Worm (Caenorhabditis elegans): ENCODE results near the gene chts-1.

Gene chts-1

DNA sequence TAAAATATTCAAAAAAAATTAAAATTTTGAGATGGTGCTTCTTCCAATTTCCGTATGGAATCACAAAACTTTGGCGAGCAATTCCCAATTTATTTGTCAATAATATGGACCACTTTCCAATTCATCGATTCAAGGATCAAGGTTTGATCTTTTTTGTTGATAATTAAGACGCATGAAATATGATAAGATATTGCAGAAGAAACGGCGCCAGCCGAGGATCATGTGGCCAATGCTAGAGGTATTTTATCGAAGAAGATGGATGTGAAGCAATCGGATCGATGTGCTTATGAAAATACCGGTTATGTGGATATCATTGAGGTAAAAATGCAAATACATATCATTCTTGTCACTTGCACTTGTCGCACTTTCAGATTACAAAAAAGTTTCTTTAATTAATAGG, 31.0 kb upstream of the chts-1 start:
- TF ChIP-seq sdz-12 (GFP tag; optimal IDR thresholded peaks at IDR 0.05) (no peak), mxl-3 (GFP tag; optimal IDR thresholded peaks at IDR 0.05) (peak; percentile 3), mdt-29 (GFP tag; IDR thresholded peaks at IDR 0.05) (no peak)

DNA sequence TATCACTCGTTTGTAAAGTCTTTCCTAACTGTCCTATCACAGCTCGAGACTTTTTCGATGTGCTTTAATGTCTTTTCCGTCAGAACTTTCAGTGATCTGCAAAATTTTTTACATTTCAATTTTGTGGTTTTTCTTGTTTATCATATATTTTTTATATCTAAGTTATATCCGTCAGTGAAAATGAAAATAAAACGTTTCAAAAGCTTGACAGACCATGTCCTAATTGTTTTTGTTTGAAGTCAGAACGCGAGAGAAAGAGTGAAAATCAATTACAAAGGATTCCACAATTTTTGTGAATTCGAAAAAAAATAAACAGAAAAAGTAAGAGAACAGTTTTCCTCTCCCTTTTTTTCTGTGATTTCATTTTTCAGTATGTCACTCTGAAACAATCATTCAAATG, 28.7 kb upstream of the chts-1 start, which contains the start of gene F46C8.1:
Gene F46C8.1 (plus strand): TSS at position 301 of the 400 bp plus-strand sequence.
- TF ChIP-seq hlh-30 (tag; optimal IDR thresholded peaks at IDR 0.05; ENCODE audit: insufficient read depth) (no peak), php-3 (GFP tag; IDR thresholded peaks at IDR 0.05) (no peak)

DNA sequence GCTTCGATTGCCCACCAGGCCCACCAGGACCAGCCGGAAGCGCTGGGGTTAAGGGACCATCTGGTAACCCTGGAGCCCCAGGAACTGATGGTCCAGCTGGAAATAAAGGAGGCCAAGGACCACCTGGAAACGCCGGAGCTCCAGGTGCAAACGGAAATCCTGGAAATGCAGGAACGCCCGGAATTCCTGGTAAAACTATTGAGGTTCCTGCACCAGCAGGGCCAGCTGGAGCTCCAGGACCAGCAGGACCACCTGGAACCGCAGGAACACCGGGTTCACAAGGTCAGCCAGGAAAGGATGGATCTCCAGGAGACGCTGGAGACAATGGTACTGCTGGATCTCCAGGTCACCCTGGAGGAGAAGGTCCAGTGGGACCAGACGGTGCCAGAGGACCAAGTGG, 28.2 kb upstream of the chts-1 start:
- TF ChIP-seq madf-5 (GFP tag; IDR thresholded peaks at IDR 0.05) (0 out of 4 replicates have a peak, but pooled peaks of 1 of the 2 experiments have one; percentile 22), unc-130 (GFP tag; optimal IDR thresholded peaks at IDR 0.05) (no peak), set-16 (GFP tag; IDR thresholded peaks at IDR 0.05) (peak; percentile 89)

DNA sequence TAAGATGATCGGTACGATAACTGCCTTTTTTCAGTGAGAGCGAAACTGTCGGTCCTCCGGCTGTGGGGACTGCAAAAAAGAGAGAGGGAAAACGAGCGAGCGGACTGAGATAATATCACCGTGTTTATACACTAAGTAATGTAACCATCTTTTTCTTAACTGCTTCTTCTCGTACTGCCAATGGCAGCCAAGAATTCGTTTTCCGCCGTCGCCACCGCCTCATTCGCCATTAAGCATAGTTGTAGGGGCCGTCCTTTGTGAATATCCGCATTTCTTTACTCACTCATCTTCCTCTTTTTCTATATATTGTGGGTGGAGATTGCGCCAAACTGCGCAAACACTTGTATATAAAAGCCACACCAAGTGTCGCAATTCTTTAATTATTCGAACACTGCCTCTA, 27.0 kb upstream of the chts-1 start, which contains the start of gene col-174:
Gene col-174 (plus strand): TSS at position 301 of the 400 bp plus-strand sequence.
- TF ChIP-seq lir-3 (tag; optimal IDR thresholded peaks at IDR 0.05) (no peak), daf-12 (tag; optimal IDR thresholded peaks at IDR 0.05) (no peak), nhr-11 (tag; optimal IDR thresholded peaks at IDR 0.05) (no peak)

DNA sequence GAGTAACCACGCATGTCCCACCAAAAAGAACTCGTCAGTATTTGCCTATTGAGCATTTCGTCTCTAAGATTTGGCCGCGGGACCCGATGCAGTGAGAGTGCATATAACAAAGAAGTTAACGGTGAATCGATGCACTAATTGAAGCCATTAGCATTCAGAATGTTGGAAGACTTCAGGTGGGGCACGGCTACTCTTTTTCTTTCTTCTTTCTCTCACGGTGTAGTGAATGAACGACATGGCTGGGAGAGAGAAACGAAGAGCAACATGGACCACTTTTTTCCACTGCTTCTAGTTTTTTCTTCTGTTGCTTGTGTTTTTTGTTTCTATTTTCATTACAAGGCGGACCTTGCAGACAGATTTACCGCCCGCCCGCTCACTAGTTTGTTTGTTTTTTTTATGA, 21.6 kb upstream of the chts-1 start:
- TF ChIP-seq fkh-10 (GFP tag; optimal IDR thresholded peaks at IDR 0.05) (no peak), unc-62 (GFP tag; optimal IDR thresholded peaks at IDR 0.05 in 1 of 2) (peak in 1 of 2 experiments; percentile 91), unc-62 (tag; optimal IDR thresholded peaks at IDR 0.05) (no peak), nhr-48 (tag; optimal IDR thresholded peaks at IDR 0.05) (no peak), F26F4.8 (GFP tag; conservative IDR thresholded peaks at IDR 0.05) (no peak), ceh-28 (tag; optimal IDR thresholded peaks at IDR 0.05) (no peak), lin-29 (GFP tag; IDR thresholded peaks at IDR 0.05) (no peak), ZK337.2 (GFP tag; IDR thresholded peaks at IDR 0.05) (no peak), spr-1 (tag; optimal IDR thresholded peaks at IDR 0.05) (no peak)

DNA sequence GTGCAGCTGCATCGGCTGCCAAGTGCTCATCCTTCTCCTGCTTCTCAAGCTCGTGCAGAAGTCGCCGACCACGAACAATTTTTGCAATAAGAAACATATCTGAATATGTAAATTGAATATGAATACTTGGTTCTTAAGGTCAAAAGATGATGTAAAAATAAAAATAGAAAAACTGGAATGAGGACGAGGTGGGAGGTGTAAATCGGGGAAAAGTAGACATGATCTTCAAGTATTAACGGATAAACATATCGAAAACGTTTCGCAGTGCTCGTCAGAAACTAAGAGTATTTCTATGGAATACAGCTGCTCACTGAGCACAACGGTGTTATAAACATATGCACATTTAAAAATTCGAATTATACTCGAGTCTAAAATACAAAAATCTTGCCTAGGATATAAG, 20.6 kb upstream of the chts-1 start, which contains the start of gene glb-16:
Gene glb-16 (minus strand): TSS at position 101 of the 400 bp plus-strand sequence.
- TF ChIP-seq Y105C5A.15 (GFP tag; IDR thresholded peaks at IDR 0.05), result no peak
- TF ChIP-seq mxl-2 (GFP tag; conservative IDR thresholded peaks at IDR 0.05), result no peak

DNA sequence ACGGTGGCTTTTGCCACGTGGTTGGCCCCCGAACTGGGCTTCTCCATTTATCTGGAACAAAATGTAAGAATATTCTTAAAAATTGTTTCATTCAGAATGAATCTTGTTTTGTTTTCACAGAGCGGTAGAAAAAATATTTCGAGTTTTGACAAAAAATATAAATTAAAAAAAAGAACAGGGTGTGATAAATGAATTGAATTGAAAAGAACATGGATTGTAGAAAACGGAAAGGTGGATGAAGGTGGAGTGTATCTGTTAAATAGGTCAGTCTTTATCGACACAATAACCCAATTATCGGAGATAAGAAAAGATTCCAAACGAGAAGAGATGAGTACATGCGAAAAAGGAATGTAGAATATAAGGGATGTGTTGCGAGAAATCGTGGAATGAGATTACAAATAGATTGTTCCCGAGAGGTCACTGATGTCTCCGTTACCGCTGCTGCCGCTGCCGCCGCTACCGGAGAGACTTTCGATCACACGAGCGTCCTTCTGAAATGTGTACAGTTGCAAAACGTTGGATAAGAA, 18.3 kb upstream of the chts-1 start, which contains the start of gene dpy-7:
Gene dpy-7 (minus strand): TSS at position 51 of the 527 bp plus-strand sequence.
- TF ChIP-seq mxl-3 (GFP tag; optimal IDR thresholded peaks at IDR 0.05) (no peak), zag-1 (tag; optimal IDR thresholded peaks at IDR 0.05) (no peak), unc-62 (GFP tag; optimal IDR thresholded peaks at IDR 0.05 in 1 of 2) (peak in 1 of 2 experiments; percentile 41), unc-62 (tag; optimal IDR thresholded peaks at IDR 0.05) (no peak), lin-1 (GFP tag; IDR thresholded peaks at IDR 0.05) (no peak), saeg-2 (GFP tag; IDR thresholded peaks at IDR 0.05) (no peak), duxl-1 (tag; optimal IDR thresholded peaks at IDR 0.05; ENCODE audit: poor library complexity) (no peak)

DNA sequence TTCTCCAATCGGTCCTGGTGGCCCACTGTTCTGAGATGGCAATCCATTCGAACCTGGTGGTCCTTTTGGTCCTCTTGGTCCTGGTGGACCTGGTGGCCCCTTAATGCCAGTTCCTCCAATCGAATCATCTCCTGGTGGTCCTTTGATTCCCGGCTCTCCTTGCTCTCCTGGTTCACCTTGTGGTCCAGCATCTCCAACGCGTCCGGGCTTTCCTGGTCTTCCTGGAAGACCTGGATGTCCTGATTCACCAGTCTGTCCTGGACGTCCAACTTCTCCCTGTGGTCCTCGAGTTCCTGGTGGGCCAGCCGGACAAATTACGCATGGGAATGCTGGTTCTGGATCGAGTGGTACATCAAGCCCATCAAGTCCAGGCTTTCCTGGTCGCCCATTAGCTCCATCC, 17.4 kb upstream of the chts-1 start:
- TF ChIP-seq dve-1 (tag; optimal IDR thresholded peaks at IDR 0.05; ENCODE audit: insufficient read depth) (no peak), dmd-8 (GFP tag; IDR thresholded peaks at IDR 0.05) (0 out of 2 replicates have a peak, but pooled peaks have one; percentile 16), set-16 (GFP tag; IDR thresholded peaks at IDR 0.05) (peak; percentile 87; the same call in 1 of the 2 replicates), aha-1 (tag) (peak; percentile 84), spr-3 (GFP tag; optimal IDR thresholded peaks at IDR 0.05) (no peak), lin-1 (GFP tag; IDR thresholded peaks at IDR 0.05) (no peak)

All from whole organism, L4 larva.